Worm (Caenorhabditis elegans): ENCODE data around the gene str-177.

Gene str-177

DNA sequence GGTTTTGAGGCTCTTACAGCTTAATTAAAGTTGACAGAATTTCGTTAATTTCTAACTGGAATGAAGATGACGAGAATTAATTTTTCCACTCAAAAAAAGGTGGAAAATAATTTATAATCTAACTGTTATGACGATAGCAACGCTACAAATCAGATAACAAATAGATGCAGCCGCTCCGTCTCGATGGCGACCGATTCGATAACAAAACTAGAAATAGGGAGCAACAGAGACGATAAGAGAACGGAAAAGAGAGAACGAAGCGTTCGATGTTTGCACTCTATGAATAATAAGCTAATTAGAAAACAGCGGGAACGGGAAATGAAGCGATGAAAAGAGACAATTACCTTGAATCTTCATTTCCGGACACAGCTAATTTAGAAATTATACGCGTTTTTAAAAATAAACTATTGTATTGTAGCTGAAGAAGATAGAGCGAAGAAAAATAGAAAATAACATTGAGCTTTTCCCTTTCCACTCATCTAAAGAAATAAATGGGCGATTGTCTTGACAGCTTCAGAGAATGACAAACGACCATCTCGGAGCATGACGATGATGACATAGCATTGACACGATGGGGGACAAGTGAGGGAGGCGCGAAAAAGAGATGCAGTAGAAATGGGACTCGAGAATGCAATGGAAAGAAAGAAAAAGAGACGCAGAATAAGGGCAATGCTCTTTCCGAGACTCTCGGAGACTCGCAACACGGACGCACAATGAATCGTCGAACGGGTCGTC is 20.0 kb upstream of the str-177 start (continued):
- TF ChIP-seq mdl-1 (tag; optimal IDR thresholded peaks at IDR 0.05): no peak
- no peak for TF ChIP-seq peb-1 (tag; optimal IDR thresholded peaks at IDR 0.05)
- TF ChIP-seq nhr-129 (tag; optimal IDR thresholded peaks at IDR 0.05): peak; percentile 38
- TF ChIP-seq fos-1 (tag; optimal IDR thresholded peaks at IDR 0.05): peak; percentile 30
- no peak for TF ChIP-seq nhr-6 (tag; optimal IDR thresholded peaks at IDR 0.05)
- TF ChIP-seq unc-62 (GFP tag; optimal IDR thresholded peaks at IDR 0.05): peak; percentile 65
- TF ChIP-seq nhr-10 (tag; optimal IDR thresholded peaks at IDR 0.05): no peak
- TF ChIP-seq nhr-25 (tag; optimal IDR thresholded peaks at IDR 0.05): no peak
- TF ChIP-seq sma-9 (GFP tag; optimal IDR thresholded peaks at IDR 0.05): peak; percentile 71
- TF ChIP-seq sma-9 (tag; optimal IDR thresholded peaks at IDR 0.05): no peak
- TF ChIP-seq blmp-1 (tag; optimal IDR thresholded peaks at IDR 0.05; ENCODE audit: insufficient read depth): no peak
- TF ChIP-seq unc-55 (GFP tag; optimal IDR thresholded peaks at IDR 0.05): peak; percentile 33
- peak; percentile 70 for TF ChIP-seq lin-39 (tag; optimal IDR thresholded peaks at IDR 0.05)
- TF ChIP-seq nhr-12 (tag; optimal IDR thresholded peaks at IDR 0.05): no peak
- TF ChIP-seq egl-27 (tag; optimal IDR thresholded peaks at IDR 0.05): no peak
- no peak for TF ChIP-seq ztf-4 (tag; optimal IDR thresholded peaks at IDR 0.05)
- TF ChIP-seq sem-4 (tag; optimal IDR thresholded peaks at IDR 0.05): no peak
- TF ChIP-seq nhr-23 (tag; optimal IDR thresholded peaks at IDR 0.05): no peak
- TF ChIP-seq mab-5 (tag; optimal IDR thresholded peaks at IDR 0.05): peak; percentile 81
- TF ChIP-seq lin-11 (tag; optimal IDR thresholded peaks at IDR 0.05): no peak
- no peak for TF ChIP-seq aly-2 (tag; optimal IDR thresholded peaks at IDR 0.05)
- TF ChIP-seq ZK546.5 (tag; optimal IDR thresholded peaks at IDR 0.05): no peak
- no peak for TF ChIP-seq ztf-1 (GFP tag; conservative IDR thresholded peaks at IDR 0.05)
- TF ChIP-seq snpc-4 (tag; optimal IDR thresholded peaks at IDR 0.05): no peak

ce11 chrV:9218214-9218613 is 19.4 kb upstream of the str-177 start:
- no peak for TF ChIP-seq C34F6.9 (tag; optimal IDR thresholded peaks at IDR 0.05)
- no peak for TF ChIP-seq egl-27 (tag; optimal IDR thresholded peaks at IDR 0.05)
- TF ChIP-seq crh-2 (tag; optimal IDR thresholded peaks at IDR 0.05): peak; percentile 8
- peak; percentile 38 for TF ChIP-seq sma-9 (GFP tag; optimal IDR thresholded peaks at IDR 0.05)
- TF ChIP-seq sma-9 (tag; optimal IDR thresholded peaks at IDR 0.05): no peak
- no peak for TF ChIP-seq elt-1 (tag; optimal IDR thresholded peaks at IDR 0.05)
- no peak for TF ChIP-seq nhr-11 (tag; optimal IDR thresholded peaks at IDR 0.05)
- TF ChIP-seq unc-55 (GFP tag; optimal IDR thresholded peaks at IDR 0.05): peak; percentile 48
- no peak for TF ChIP-seq Y55F3AM.14 (GFP tag; optimal IDR thresholded peaks at IDR 0.05)
- TF ChIP-seq mdl-1 (tag; optimal IDR thresholded peaks at IDR 0.05): no peak
- no peak for TF ChIP-seq unc-62 (GFP tag; optimal IDR thresholded peaks at IDR 0.05)
- peak; percentile 72 for TF ChIP-seq mab-5 (tag; optimal IDR thresholded peaks at IDR 0.05)
- no peak for TF ChIP-seq nhr-237 (tag; optimal IDR thresholded peaks at IDR 0.05)
- peak; percentile 45 for TF ChIP-seq nhr-23 (tag; optimal IDR thresholded peaks at IDR 0.05)
- TF ChIP-seq ztf-11 (tag; optimal IDR thresholded peaks at IDR 0.05): no peak

- TF ChIP-seq nhr-10 (tag; optimal IDR thresholded peaks at IDR 0.05): no peak
- no peak for TF ChIP-seq sma-9 (GFP tag; optimal IDR thresholded peaks at IDR 0.05)
- no peak for TF ChIP-seq sma-9 (tag; optimal IDR thresholded peaks at IDR 0.05)
- no peak for TF ChIP-seq nhr-237 (tag; optimal IDR thresholded peaks at IDR 0.05)
- TF ChIP-seq mdl-1 (tag; optimal IDR thresholded peaks at IDR 0.05): no peak
- no peak for TF ChIP-seq elt-3 (tag; optimal IDR thresholded peaks at IDR 0.05)
- no peak for TF ChIP-seq lin-11 (tag; optimal IDR thresholded peaks at IDR 0.05)
- TF ChIP-seq aly-2 (tag; optimal IDR thresholded peaks at IDR 0.05): no peak
- TF ChIP-seq ceh-16 (tag; optimal IDR thresholded peaks at IDR 0.05): no peak
- no peak for TF ChIP-seq R02D3.7 (tag; optimal IDR thresholded peaks at IDR 0.05)
These were observed 18.4 kb upstream of the str-177 start, which contains the start of gene pacs-1 for ce11 chrV:9217158-9217557. pacs-1 (minus strand) TSS chrV:9217258.

- TF ChIP-seq snpc-4 (tag; optimal IDR thresholded peaks at IDR 0.05): no peak
- no peak for TF ChIP-seq ztf-11 (tag; optimal IDR thresholded peaks at IDR 0.05)
- TF ChIP-seq peb-1 (tag; optimal IDR thresholded peaks at IDR 0.05): no peak
- TF ChIP-seq gmeb-1 (tag; optimal IDR thresholded peaks at IDR 0.05): no peak
- no peak for TF ChIP-seq aly-2 (tag; optimal IDR thresholded peaks at IDR 0.05)
- TF ChIP-seq nhr-11 (tag; optimal IDR thresholded peaks at IDR 0.05): no peak
- no peak for TF ChIP-seq unc-55 (GFP tag; optimal IDR thresholded peaks at IDR 0.05)
- no peak for TF ChIP-seq crh-2 (tag; optimal IDR thresholded peaks at IDR 0.05)
- no peak for TF ChIP-seq nhr-23 (tag; optimal IDR thresholded peaks at IDR 0.05)
- TF ChIP-seq nhr-12 (tag; optimal IDR thresholded peaks at IDR 0.05): no peak
- no peak for TF ChIP-seq Y55F3AM.14 (GFP tag; optimal IDR thresholded peaks at IDR 0.05)
- no peak for TF ChIP-seq alr-1 (tag; optimal IDR thresholded peaks at IDR 0.05)
- no peak for TF ChIP-seq elt-1 (tag; optimal IDR thresholded peaks at IDR 0.05)
- TF ChIP-seq blmp-1 (tag; optimal IDR thresholded peaks at IDR 0.05; ENCODE audit: insufficient read depth): no peak
- TF ChIP-seq lsy-2 (tag; optimal IDR thresholded peaks at IDR 0.05): no peak
These were observed 14.8 kb upstream of the str-177 start, which contains the start of gene mdt-27 for ce11 chrV:9213554-9213953. mdt-27 (minus strand) TSS chrV:9213654.
